Worm (Caenorhabditis elegans) whole organism, young adult: ENCODE data around the gene T10C6.7.

Experiments used
- B0019.2 ChIP-seq: fragments of 200-800 bp; sonication (Bioruptor generic); conservative IDR thresholded peaks from 2 replicates; pipeline ENCODE4 v1.3.6; 2022; ENCODE audit warnings: missing genetic modification reagents, missing genetic modification characterization, missing compliant biosample characterization
- B0035.1 ChIP-seq: sonication (generic microtip); optimal IDR thresholded peaks from 2 replicates; lab custom pipeline; 2016; ENCODE audit warnings: missing genetic modification characterization, mild to moderate bottlenecking, missing compliant biosample characterization, missing genotype, missing genetic modification reagents
- B0261.1 ChIP-seq: sonication (generic microtip); optimal IDR thresholded peaks from 2 replicates; lab custom pipeline; 2016; ENCODE audit warnings: mild to moderate bottlenecking, missing genetic modification characterization, moderate library complexity, missing compliant biosample characterization
- B0336.3 ChIP-seq: fragments of 200-800 bp; sonication (Bioruptor generic); IDR thresholded peaks from 2 replicates; pipeline ENCODE4 v1.3.6; 2022; ENCODE audit warnings: missing genetic modification characterization, missing compliant biosample characterization
- C06A6.2 ChIP-seq: fragments of 200-800 bp; sonication (Bioruptor generic); conservative IDR thresholded peaks from 2 replicates; pipeline ENCODE4 v1.3.6; 2022; ENCODE audit warnings: missing genetic modification characterization, missing compliant biosample characterization
- C17E4.6 ChIP-seq: fragments of 200-800 bp; sonication (Bioruptor generic); IDR thresholded peaks from 2 replicates; pipeline ENCODE4 v1.3.6; 2022; ENCODE audit warnings: missing genetic modification reagents, missing genetic modification characterization, missing compliant biosample characterization
- D2030.7 ChIP-seq: fragments of 200-800 bp; sonication (Bioruptor generic); IDR thresholded peaks from 2 replicates; pipeline ENCODE4 v1.3.6; 2022; ENCODE audit warnings: missing genetic modification reagents, missing genetic modification characterization, missing compliant biosample characterization
- F10E7.11 ChIP-seq: sonication (generic microtip); optimal IDR thresholded peaks from 2 replicates; lab custom pipeline; 2017; ENCODE audit warnings: mild to moderate bottlenecking, missing genetic modification characterization, moderate library complexity, missing compliant biosample characterization
- F39B2.1 ChIP-seq: fragments of 200-800 bp; sonication (Bioruptor generic); IDR thresholded peaks from 2 replicates; pipeline ENCODE4 v1.3.6; 2022; ENCODE audit warnings: missing genetic modification reagents, missing genetic modification characterization, missing compliant biosample characterization
- F49E8.2 ChIP-seq: sonication (generic microtip); optimal IDR thresholded peaks from 3 replicates; lab custom pipeline; 2017; ENCODE audit warnings: missing genetic modification characterization, mild to moderate bottlenecking, missing compliant biosample characterization, antibody characterized with exemption, moderate library complexity; ENCODE audit not compliant: insufficient read depth
- F57C9.4 ChIP-seq: sonication (generic microtip); optimal IDR thresholded peaks from 2 replicates; lab custom pipeline; 2017; ENCODE audit warnings: mild to moderate bottlenecking, missing genetic modification characterization, missing compliant biosample characterization
- Y53G8AR.9 ChIP-seq: fragments of 200-800 bp; sonication (Bioruptor generic); conservative IDR thresholded peaks from 2 replicates; pipeline ENCODE4 v1.3.6; 2022; ENCODE audit warnings: missing genetic modification reagents, missing genetic modification characterization, missing compliant biosample characterization
- Y56A3A.18 ChIP-seq: fragments of 200-800 bp; sonication (Bioruptor generic); IDR thresholded peaks from 2 replicates; pipeline ENCODE4 v1.3.6; 2022; ENCODE audit warnings: missing genetic modification reagents, missing genetic modification characterization, missing compliant biosample characterization
- aptf-3 ChIP-seq: fragments of 200-800 bp; sonication (Bioruptor generic); IDR thresholded peaks from 2 replicates; pipeline ENCODE4 v1.3.6; 2022; ENCODE audit warnings: missing genetic modification characterization, missing compliant biosample characterization
- atf-7 ChIP-seq: sonication (generic microtip); optimal IDR thresholded peaks from 2 replicates; lab custom pipeline; 2017; ENCODE audit warnings: mild to moderate bottlenecking, missing genetic modification characterization, missing compliant biosample characterization
- attf-3 ChIP-seq: fragments of 200-800 bp; sonication (Bioruptor generic); conservative IDR thresholded peaks from 2 replicates; pipeline ENCODE4 v1.3.6; 2022; ENCODE audit warnings: missing genetic modification reagents, missing genetic modification characterization, missing compliant biosample characterization
- attf-5 ChIP-seq: fragments of 200-800 bp; sonication (Bioruptor generic); optimal IDR thresholded peaks from 2 replicates; lab custom pipeline; 2018; ENCODE audit warnings: mild to moderate bottlenecking, missing genetic modification characterization, missing compliant biosample characterization
- bed-2 ChIP-seq: fragments of 200-800 bp; sonication (Bioruptor generic); IDR thresholded peaks from 2 replicates; pipeline ENCODE4 v1.3.6; 2022; ENCODE audit warnings: missing genetic modification reagents, missing genetic modification characterization, missing compliant biosample characterization
- ceh-40 ChIP-seq: fragments of 200-800 bp; sonication (Bioruptor generic); IDR thresholded peaks from 2 replicates; pipeline ENCODE4 v1.3.6; 2022; ENCODE audit warnings: missing genetic modification characterization, missing compliant biosample characterization
- ceh-58 ChIP-seq: fragments of 200-800 bp; sonication (Bioruptor generic); IDR thresholded peaks from 2 replicates; pipeline ENCODE4 v1.3.6; 2022; ENCODE audit warnings: missing genetic modification characterization, missing compliant biosample characterization
- ceh-91 ChIP-seq: fragments of 200-800 bp; sonication (Bioruptor generic); IDR thresholded peaks from 2 replicates; pipeline ENCODE4 v1.3.6; 2022; ENCODE audit warnings: missing genetic modification reagents, missing genetic modification characterization, missing compliant biosample characterization
- die-1 ChIP-seq: sonication (generic microtip); optimal IDR thresholded peaks from 2 replicates; lab custom pipeline; 2016; ENCODE audit warnings: missing genotype, mild to moderate bottlenecking, missing genetic modification characterization, missing compliant biosample characterization
- gei-17 ChIP-seq: fragments of 200-800 bp; sonication (Bioruptor generic); optimal IDR thresholded peaks from 2 replicates; lab custom pipeline; 2018; ENCODE audit warnings: mild to moderate bottlenecking, missing genetic modification characterization, missing compliant biosample characterization
- hlh-12 ChIP-seq: sonication (generic microtip); optimal IDR thresholded peaks from 2 replicates; lab custom pipeline; 2016; ENCODE audit warnings: missing genetic modification characterization, missing compliant biosample characterization
- hmg-1.2 ChIP-seq: fragments of 200-800 bp; sonication (Bioruptor generic); IDR thresholded peaks from 2 replicates; pipeline ENCODE4 v1.3.6; 2022; ENCODE audit warnings: missing genetic modification reagents, missing genetic modification characterization, missing compliant biosample characterization
- hrde-1 ChIP-seq: sonication (generic microtip); optimal IDR thresholded peaks from 2 replicates; lab custom pipeline; 2016; ENCODE audit warnings: missing genetic modification characterization, mild to moderate bottlenecking, missing compliant biosample characterization, moderate library complexity, missing genotype, missing genetic modification reagents, borderline replicate concordance
- lin-26 ChIP-seq: fragments of 200-800 bp; sonication (Bioruptor generic); IDR thresholded peaks from 2 replicates; pipeline ENCODE4 v1.3.6; 2022; ENCODE audit warnings: missing genetic modification reagents, missing genetic modification characterization, missing compliant biosample characterization
- lin-40 ChIP-seq: sonication (generic microtip); optimal IDR thresholded peaks from 2 replicates; lab custom pipeline; 2016; ENCODE audit warnings: missing genetic modification characterization, mild to moderate bottlenecking, missing compliant biosample characterization, missing genotype, missing genetic modification reagents
- lsl-1 ChIP-seq: fragments of 200-800 bp; sonication (Bioruptor generic); optimal IDR thresholded peaks from 2 replicates; lab custom pipeline; 2018; ENCODE audit warnings: mild to moderate bottlenecking, missing genetic modification characterization, moderate library complexity, missing compliant biosample characterization
- mxl-1 ChIP-seq: sonication (generic microtip); optimal IDR thresholded peaks from 2 replicates; lab custom pipeline; 2016; ENCODE audit warnings: missing genetic modification characterization, missing compliant biosample characterization
- nfya-2 ChIP-seq: fragments of 200-800 bp; sonication (Bioruptor generic); IDR thresholded peaks from 2 replicates; pipeline ENCODE4 v1.3.6; 2022; ENCODE audit warnings: missing genetic modification reagents, missing genetic modification characterization, missing compliant biosample characterization
- nhr-80 ChIP-seq: sonication (generic microtip); optimal IDR thresholded peaks from 2 replicates; lab custom pipeline; 2016; ENCODE audit warnings: missing genetic modification characterization, missing compliant biosample characterization
- pbrm-1 ChIP-seq: fragments of 200-800 bp; sonication (Bioruptor generic); IDR thresholded peaks from 2 replicates; pipeline ENCODE4 v1.3.6; 2022; ENCODE audit warnings: missing genetic modification reagents, missing genetic modification characterization, missing compliant biosample characterization
- pha-4 ChIP-seq: fragments of 150-350 bp; sonication (generic microtip); optimal IDR thresholded peaks from 2 replicates; lab custom pipeline; 2014; ENCODE audit warnings: missing biosample characterization, missing genetic modification reagents, missing genetic modification characterization
- repo-1 ChIP-seq: sonication (generic microtip); optimal IDR thresholded peaks from 2 replicates; lab custom pipeline; 2017; ENCODE audit warnings: mild to moderate bottlenecking, missing genetic modification characterization, missing compliant biosample characterization
- sea-2 ChIP-seq: fragments of 200-800 bp; sonication (Bioruptor generic); IDR thresholded peaks from 2 replicates; pipeline ENCODE4 v1.3.6; 2022; ENCODE audit warnings: missing genetic modification characterization, missing compliant biosample characterization
- snpc-1.1 ChIP-seq: sonication (generic microtip); optimal IDR thresholded peaks from 2 replicates; lab custom pipeline; 2017; ENCODE audit warnings: missing genetic modification characterization, mild to moderate bottlenecking, missing compliant biosample characterization, antibody characterized with exemption, moderate library complexity, missing genotype, missing genetic modification reagents; ENCODE audit not compliant: insufficient read depth
- snpc-4 ChIP-seq, 5 experiments: fragments of 150-350 bp in 1 of 5; sonication (generic microtip) in 4 of 5; optimal IDR thresholded peaks; 2 replicates each; lab custom pipeline; 2014 to 2018; ENCODE audit warnings: missing genetic modification characterization in 5 of 5, missing biosample characterization in 3 of 5, antibody characterized with exemption in 2 of 5, mild to moderate bottlenecking in 2 of 5, missing compliant biosample characterization in 2 of 5, missing genotype in 2 of 5, moderate library complexity in 2 of 5, missing genetic modification reagents in 1 of 5
- tbp1 ChIP-seq: fragments of 200-800 bp; sonication (Bioruptor generic); optimal IDR thresholded peaks from 2 replicates; lab custom pipeline; 2018; ENCODE audit warnings: mild to moderate bottlenecking, missing genetic modification characterization, missing compliant biosample characterization
- tbx-9 ChIP-seq: sonication (generic microtip); optimal IDR thresholded peaks from 2 replicates; lab custom pipeline; 2016; ENCODE audit warnings: borderline replicate concordance, missing genetic modification characterization, inconsistent platforms, missing compliant biosample characterization
- unc-130 ChIP-seq: sonication (generic microtip); optimal IDR thresholded peaks from 2 replicates; lab custom pipeline; 2016; ENCODE audit warnings: missing genetic modification reagents, missing genetic modification characterization, missing compliant biosample characterization
- unc-62 ChIP-seq: fragments of 150-350 bp; optimal IDR thresholded peaks from 2 replicates; lab custom pipeline; 2014; ENCODE audit warnings: missing biosample characterization, missing genetic modification reagents, missing genetic modification characterization
- zfh-2 ChIP-seq: fragments of 200-800 bp; sonication (Bioruptor generic); conservative IDR thresholded peaks from 2 replicates; pipeline ENCODE4 v1.3.6; 2022; ENCODE audit warnings: missing genetic modification reagents, missing genetic modification characterization, missing compliant biosample characterization
- zim-3 ChIP-seq: sonication (generic microtip); optimal IDR thresholded peaks from 2 replicates; lab custom pipeline; 2017; ENCODE audit warnings: mild to moderate bottlenecking, missing genetic modification characterization, moderate library complexity, missing compliant biosample characterization

The T10C6.7 gene

DNA sequence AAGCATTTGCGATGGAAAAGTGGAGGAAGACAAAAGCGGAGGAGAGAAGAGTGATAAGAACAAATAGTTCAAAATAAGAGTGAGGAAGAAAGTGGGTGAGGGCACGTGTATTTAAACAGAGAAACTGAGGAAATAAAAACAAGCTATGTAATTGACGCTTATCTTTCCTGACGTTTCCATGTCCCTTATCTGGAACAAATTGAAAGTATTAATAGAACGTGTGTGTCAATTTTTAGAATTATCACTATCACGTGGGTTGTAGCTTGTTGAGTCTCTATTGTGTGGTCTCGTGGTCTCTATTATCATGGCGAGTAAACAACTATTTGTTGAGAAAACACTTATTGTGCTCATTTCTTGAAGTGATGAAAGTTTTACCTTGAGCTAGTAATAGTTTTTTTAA lies 14.3 kb upstream of the T10C6.7 start, which contains the start of gene T10C6.15 (continued):
- TF ChIP-seq F10E7.11 (no peak), lin-26 (GFP tag; lab: Robert Waterston, UW) (no peak), tbx-9 (tag; lab: Kevin White, UChicago) (no peak), zim-3 (tag; lab: Kevin White, UChicago) (no peak), B0336.3 (GFP tag; lab: Robert Waterston, UW) (0 out of 2 replicates have a peak, but pooled peaks have one; percentile 56), nhr-80 (tag; lab: Kevin White, UChicago) (peak; percentile 83), ceh-58 (GFP tag; lab: Robert Waterston, UW) (no peak), pbrm-1 (no peak), B0019.2 (GFP tag; lab: Robert Waterston, UW) (no peak), sea-2 (GFP tag; lab: Robert Waterston, UW) (no peak), ceh-91 (no peak), F49E8.2 (tag; lab: Kevin White, UChicago) (no peak), B0035.1 (tag; lab: Kevin White, UChicago) (no peak), Y56A3A.18 (GFP tag; lab: Robert Waterston, UW) (no peak), bed-2 (GFP tag; lab: Robert Waterston, UW) (no peak), lsl-1 (GFP tag; lab: Kevin White, UChicago) (no peak), F57C9.4 (tag; lab: Kevin White, UChicago) (no peak), mxl-1 (no peak), zfh-2 (no peak), die-1 (tag; lab: Kevin White, UChicago) (no peak), tbp1 (GFP tag; lab: Kevin White, UChicago) (peak; percentile 48), hlh-12 (tag; lab: Kevin White, UChicago) (no peak), unc-62 (GFP tag; lab: Kevin White, UChicago) (no peak), F39B2.1 (GFP tag; lab: Robert Waterston, UW) (no peak), Y53G8AR.9 (no peak), snpc-4 (GFP tag; optimal IDR thresholded peaks at IDR 0.05; lab: Kevin White, UChicago) (no peak), snpc-4 (tag; optimal IDR thresholded peaks at IDR 0.05; lab: Kevin White, UChicago) (peak in 1 of 4 experiments; percentile 9), D2030.7 (GFP tag; lab: Robert Waterston, UW) (no peak), attf-5 (GFP tag; lab: Kevin White, UChicago) (no peak), repo-1 (tag; lab: Kevin White, UChicago) (no peak), atf-7 (tag; lab: Kevin White, UChicago) (peak; percentile 66), attf-3 (GFP tag; lab: Robert Waterston, UW) (no peak), pha-4 (tag; lab: Kevin White, UChicago) (peak; percentile 70), hrde-1 (no peak), ceh-40 (GFP tag; lab: Robert Waterston, UW) (no peak), hmg-1.2 (GFP tag; lab: Robert Waterston, UW) (no peak), snpc-1.1 (tag; lab: Kevin White, UChicago) (no peak), gei-17 (no peak), aptf-3 (GFP tag; lab: Robert Waterston, UW) (no peak), B0261.1 (tag; lab: Kevin White, UChicago) (no peak), lin-40 (tag; lab: Kevin White, UChicago) (no peak), nfya-2 (no peak), C17E4.6 (GFP tag; lab: Robert Waterston, UW) (no peak), C06A6.2 (GFP tag; lab: Robert Waterston, UW) (no peak), unc-130 (GFP tag; lab: Kevin White, UChicago) (no peak)
